Worm (Caenorhabditis elegans): Measurements from ENCODE around the gene str-180.

The str-180 gene

DNA sequence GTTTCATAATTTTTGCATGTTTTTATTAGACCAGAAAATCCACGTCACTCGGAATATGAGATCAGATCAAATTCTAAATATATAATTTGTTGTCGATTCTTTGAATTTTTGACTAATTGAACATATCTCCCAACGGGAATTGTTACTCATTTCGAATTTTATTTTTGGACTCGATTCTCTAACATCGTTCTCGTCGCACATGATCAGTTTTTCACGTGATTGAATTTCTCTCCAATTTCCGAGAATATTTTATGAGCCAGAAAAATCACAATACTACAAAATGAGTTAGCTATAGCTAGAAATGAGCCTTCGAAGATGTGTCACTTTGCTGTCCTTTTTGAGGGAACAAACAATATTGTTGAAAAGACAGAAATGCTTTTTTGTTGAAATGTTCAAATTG, 37.9 kb downstream of the str-180 start:
- TF ChIP-seq nhr-11 (tag; optimal IDR thresholded peaks at IDR 0.05): peak; percentile 70
- TF ChIP-seq elt-2 (tag; optimal IDR thresholded peaks at IDR 0.05): no peak
- TF ChIP-seq nhr-76 (tag; optimal IDR thresholded peaks at IDR 0.05): no peak
- TF ChIP-seq lsy-12 (tag; optimal IDR thresholded peaks at IDR 0.05): no peak
- TF ChIP-seq aly-2 (tag; optimal IDR thresholded peaks at IDR 0.05): no peak
- TF ChIP-seq fkh-10 (GFP tag; optimal IDR thresholded peaks at IDR 0.05): peak; percentile 13

DNA sequence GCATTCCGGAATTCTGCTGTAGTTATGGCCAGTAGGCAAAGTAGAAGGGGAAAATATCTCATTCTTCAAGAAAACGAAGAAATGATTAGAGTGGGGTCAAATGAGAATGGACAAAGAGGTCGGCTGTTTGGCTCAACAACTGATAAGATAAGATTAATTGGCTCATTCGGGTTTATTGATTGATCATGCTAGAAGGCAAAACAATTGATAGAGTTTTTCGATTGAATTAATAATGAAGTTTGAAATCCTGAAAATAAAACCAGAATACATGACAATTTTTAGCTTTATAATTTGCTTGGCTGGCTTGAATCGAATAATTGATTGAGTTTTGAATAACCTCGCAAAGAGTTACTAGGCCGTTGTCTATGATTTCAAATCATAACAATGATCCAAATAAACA, 42.4 kb downstream of the str-180 start, which contains the start of gene ppt-1:
Gene ppt-1 (minus strand): TSS at position 101 of the 400 bp plus-strand sequence.
- TF ChIP-seq ceh-16 (tag; optimal IDR thresholded peaks at IDR 0.05) (no peak), nhr-43 (tag; optimal IDR thresholded peaks at IDR 0.05; ENCODE audit: poor library complexity, severe bottlenecking) (no peak)

DNA sequence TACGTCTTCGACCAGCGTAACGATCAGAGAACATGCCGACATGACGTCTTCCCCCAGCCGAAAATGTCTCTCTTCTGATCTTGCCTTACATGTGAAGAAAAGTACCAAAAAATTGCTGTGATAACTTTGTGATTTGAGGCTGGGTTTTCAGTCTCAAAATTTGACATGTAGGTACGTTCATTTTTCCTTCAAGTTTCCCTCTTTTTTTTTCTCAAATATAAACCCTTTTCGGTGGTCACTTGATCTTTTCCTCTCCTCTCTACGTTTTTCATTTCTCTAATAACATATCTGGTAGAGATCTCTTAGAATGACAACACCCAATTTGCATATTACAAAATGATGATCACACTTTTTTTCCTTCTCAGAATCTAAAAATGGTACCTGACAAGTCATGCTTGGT, 46.7 kb downstream of the str-180 start, which contains the start of gene nhr-37:
Gene nhr-37 (plus strand): TSS at position 301 of the 400 bp plus-strand sequence.
- TF ChIP-seq nhr-28 (tag; optimal IDR thresholded peaks at IDR 0.05) (no peak), ztf-4 (tag; optimal IDR thresholded peaks at IDR 0.05) (no peak), nhr-237 (tag; optimal IDR thresholded peaks at IDR 0.05) (no peak), ceh-16 (tag; optimal IDR thresholded peaks at IDR 0.05) (no peak), eor-1 (tag; optimal IDR thresholded peaks at IDR 0.05) (no peak)

- no peak for TF ChIP-seq elt-1 (tag; optimal IDR thresholded peaks at IDR 0.05)
- no peak for TF ChIP-seq R02D3.7 (tag; optimal IDR thresholded peaks at IDR 0.05)
- TF ChIP-seq fos-1 (tag; optimal IDR thresholded peaks at IDR 0.05): no peak
- no peak for TF ChIP-seq nhr-76 (tag; optimal IDR thresholded peaks at IDR 0.05)
- peak; percentile 52 for TF ChIP-seq nhr-25 (tag; optimal IDR thresholded peaks at IDR 0.05)
- TF ChIP-seq zag-1 (tag; optimal IDR thresholded peaks at IDR 0.05): no peak
- TF ChIP-seq ama-1 (optimal IDR thresholded peaks at IDR 0.05): no peak
- no peak for TF ChIP-seq unc-39 (tag; optimal IDR thresholded peaks at IDR 0.05)
These were observed 47.8 kb downstream of the str-180 start for ce11 chrV:6620809-6621208.

Measured in whole organism, L3 larva.